Worm (Caenorhabditis elegans) whole organism, L4/young adult: ENCODE measurements around the gene fkh-7.

Source experiments
- W03F9.2 ChIP-seq: fragments of 150-350 bp; optimal IDR thresholded peaks from 2 replicates; lab custom pipeline; 2014; ENCODE audit warnings: missing biosample characterization, missing genetic modification characterization
- him-1 ChIP-seq: sonication (generic microtip); optimal IDR thresholded peaks from 2 replicates; lab custom pipeline; 2016; ENCODE audit warnings: missing genotype, missing genetic modification reagents, missing genetic modification characterization, missing compliant biosample characterization

DNA sequence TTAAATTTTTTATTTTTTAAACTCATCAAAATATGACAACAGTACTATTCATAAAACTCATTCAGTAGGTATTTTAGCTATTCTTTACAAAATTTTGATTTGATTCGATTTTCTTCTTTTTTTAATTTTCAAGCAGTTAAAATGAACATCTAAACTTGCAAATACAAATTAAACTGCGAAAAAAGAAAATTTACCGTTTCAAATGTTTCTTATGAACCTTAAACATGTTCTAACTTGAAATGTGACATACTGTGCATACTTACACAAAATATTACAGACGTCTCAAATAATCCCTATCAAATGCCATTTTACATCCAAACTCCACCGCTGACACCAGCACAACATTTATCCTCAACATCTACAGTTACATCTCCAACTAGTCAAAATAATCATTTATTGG lies at the start of gene fkh-7:
- no peak for TF ChIP-seq him-1
- TF ChIP-seq W03F9.2 (tag; lab: Kevin White, UChicago) = no peak
